Worm (Caenorhabditis elegans) whole organism, young adult: Measurements from ENCODE around the gene F08B12.11.

Experiments
- B0035.1 ChIP-seq: sonication (generic microtip); optimal IDR thresholded peaks from 2 replicates; lab custom pipeline; 2016; ENCODE audit warnings: missing genetic modification characterization, mild to moderate bottlenecking, missing compliant biosample characterization, missing genotype, missing genetic modification reagents
- F10E7.11 ChIP-seq: sonication (generic microtip); optimal IDR thresholded peaks from 2 replicates; lab custom pipeline; 2017; ENCODE audit warnings: mild to moderate bottlenecking, missing genetic modification characterization, moderate library complexity, missing compliant biosample characterization
- F39B2.1 ChIP-seq: fragments of 200-800 bp; sonication (Bioruptor generic); IDR thresholded peaks from 2 replicates; pipeline ENCODE4 v1.3.6; 2022; ENCODE audit warnings: missing genetic modification reagents, missing genetic modification characterization, missing compliant biosample characterization
- K12H6.12 ChIP-seq: fragments of 200-800 bp; sonication (Bioruptor generic); optimal IDR thresholded peaks from 2 replicates; lab custom pipeline; 2018; ENCODE audit warnings: mild to moderate bottlenecking, missing genetic modification characterization, missing compliant biosample characterization
- Y56A3A.18 ChIP-seq: fragments of 200-800 bp; sonication (Bioruptor generic); IDR thresholded peaks from 2 replicates; pipeline ENCODE4 v1.3.6; 2022; ENCODE audit warnings: missing genetic modification reagents, missing genetic modification characterization, missing compliant biosample characterization
- Y79H2A.3 ChIP-seq: fragments of 200-800 bp; sonication (Bioruptor generic); conservative IDR thresholded peaks from 2 replicates; pipeline ENCODE4 v1.3.6; 2022; ENCODE audit warnings: missing genetic modification reagents, missing genetic modification characterization, missing compliant biosample characterization
- attf-5 ChIP-seq: fragments of 200-800 bp; sonication (Bioruptor generic); optimal IDR thresholded peaks from 2 replicates; lab custom pipeline; 2018; ENCODE audit warnings: mild to moderate bottlenecking, missing genetic modification characterization, missing compliant biosample characterization
- ceh-40 ChIP-seq: fragments of 200-800 bp; sonication (Bioruptor generic); IDR thresholded peaks from 2 replicates; pipeline ENCODE4 v1.3.6; 2022; ENCODE audit warnings: missing genetic modification characterization, missing compliant biosample characterization
- dpl-1 ChIP-seq: fragments of 150-350 bp; optimal IDR thresholded peaks from 2 replicates; lab custom pipeline; 2014; ENCODE audit warnings: missing biosample characterization, missing genetic modification reagents, missing genetic modification characterization
- efl-1 ChIP-seq: fragments of 150-350 bp; optimal IDR thresholded peaks from 2 replicates; lab custom pipeline; 2014; ENCODE audit warnings: missing biosample characterization, missing genetic modification reagents, missing genetic modification characterization
- egrh-3 ChIP-seq: fragments of 200-800 bp; sonication (Bioruptor generic); IDR thresholded peaks from 2 replicates; pipeline ENCODE4 v1.3.6; 2022; ENCODE audit warnings: missing genetic modification reagents, missing genetic modification characterization, missing compliant biosample characterization
- ekl-4 ChIP-seq: fragments of 200-800 bp; sonication (Bioruptor generic); IDR thresholded peaks from 2 replicates; pipeline ENCODE4 v1.3.6; 2022; ENCODE audit warnings: missing genetic modification reagents, missing genetic modification characterization, missing compliant biosample characterization
- gei-17 ChIP-seq: fragments of 200-800 bp; sonication (Bioruptor generic); optimal IDR thresholded peaks from 2 replicates; lab custom pipeline; 2018; ENCODE audit warnings: mild to moderate bottlenecking, missing genetic modification characterization, missing compliant biosample characterization
- hlh-26 ChIP-seq: fragments of 200-800 bp; sonication (Bioruptor generic); conservative IDR thresholded peaks from 2 replicates; pipeline ENCODE4 v1.3.6; 2022; ENCODE audit warnings: missing genetic modification reagents, missing genetic modification characterization, missing compliant biosample characterization
- hrde-1 ChIP-seq: sonication (generic microtip); optimal IDR thresholded peaks from 2 replicates; lab custom pipeline; 2016; ENCODE audit warnings: missing genetic modification characterization, mild to moderate bottlenecking, missing compliant biosample characterization, moderate library complexity, missing genotype, missing genetic modification reagents, borderline replicate concordance
- lag-1 ChIP-seq: fragments of 200-800 bp; sonication (Bioruptor generic); IDR thresholded peaks from 2 replicates; pipeline ENCODE4 v1.3.6; 2022; ENCODE audit warnings: missing genetic modification reagents, missing genetic modification characterization, missing compliant biosample characterization
- let-607 ChIP-seq, 2 experiments: fragments of 200-800 bp in 1 of 2; sonication (Bioruptor generic) in 1 of 2; sonication (generic microtip) in 1 of 2; optimal IDR thresholded peaks; 2 replicates each; lab custom pipeline; 2016 to 2018; ENCODE audit warnings: mild to moderate bottlenecking in 2 of 2, missing compliant biosample characterization in 2 of 2, missing genetic modification characterization in 2 of 2, moderate library complexity in 2 of 2, missing genotype in 1 of 2
- lsy-27 ChIP-seq: sonication (generic microtip); optimal IDR thresholded peaks from 2 replicates; lab custom pipeline; 2017; ENCODE audit warnings: missing genetic modification characterization, mild to moderate bottlenecking, missing compliant biosample characterization, antibody characterized with exemption, missing genotype, borderline replicate concordance; ENCODE audit not compliant: insufficient read depth
- madf-10 ChIP-seq: sonication (generic microtip); optimal IDR thresholded peaks from 2 replicates; lab custom pipeline; 2016; ENCODE audit warnings: mild to moderate bottlenecking, missing genetic modification characterization, missing compliant biosample characterization
- madf-6 ChIP-seq: fragments of 200-800 bp; sonication (Bioruptor generic); IDR thresholded peaks from 2 replicates; pipeline ENCODE4 v1.3.6; 2022; ENCODE audit warnings: missing genetic modification reagents, missing genetic modification characterization, missing compliant biosample characterization
- mel-28 ChIP-seq: sonication (generic microtip); optimal IDR thresholded peaks from 2 replicates; lab custom pipeline; 2016; ENCODE audit warnings: borderline replicate concordance, mild to moderate bottlenecking, missing genetic modification characterization, missing compliant biosample characterization
- nfya-1 ChIP-seq: sonication (generic microtip); optimal IDR thresholded peaks from 2 replicates; lab custom pipeline; 2017; ENCODE audit warnings: antibody characterized with exemption, missing compliant biosample characterization, missing genetic modification characterization, borderline replicate concordance; ENCODE audit not compliant: insufficient read depth
- nhr-120 ChIP-seq: fragments of 200-800 bp; sonication (Bioruptor generic); IDR thresholded peaks from 2 replicates; pipeline ENCODE4 v1.3.6; 2022; ENCODE audit warnings: missing genetic modification characterization, missing compliant biosample characterization
- nhr-179 ChIP-seq: sonication (generic microtip); optimal IDR thresholded peaks from 2 replicates; lab custom pipeline; 2016; ENCODE audit warnings: mild to moderate bottlenecking, missing genetic modification characterization, missing compliant biosample characterization
- nhr-80 ChIP-seq: sonication (generic microtip); optimal IDR thresholded peaks from 2 replicates; lab custom pipeline; 2016; ENCODE audit warnings: missing genetic modification characterization, missing compliant biosample characterization
- rec-8 ChIP-seq, 2 experiments: sonication (generic microtip); optimal IDR thresholded peaks; 2 replicates each; lab custom pipeline; 2016; ENCODE audit warnings: mild to moderate bottlenecking in 2 of 2, missing genetic modification characterization in 2 of 2, missing genetic modification reagents in 2 of 2, missing genotype in 2 of 2, missing biosample characterization in 1 of 2, missing compliant biosample characterization in 1 of 2, moderate library complexity in 1 of 2
- rpc-1 ChIP-seq, 2 experiments: fragments of 150-350 bp in 1 of 2; sonication (generic microtip) in 1 of 2; optimal IDR thresholded peaks; 2 replicates each; lab custom pipeline; 2014 to 2018; ENCODE audit warnings: missing biosample characterization in 1 of 2, missing genetic modification characterization in 1 of 2, missing genetic modification reagents in 1 of 2, missing genotype in 1 of 2
- sdz-38 ChIP-seq: sonication (generic microtip); optimal IDR thresholded peaks from 2 replicates; lab custom pipeline; 2016; ENCODE audit warnings: missing genotype, missing genetic modification characterization, missing compliant biosample characterization
- snpc-4 ChIP-seq, 5 experiments: fragments of 150-350 bp in 1 of 5; sonication (generic microtip) in 4 of 5; optimal IDR thresholded peaks; 2 replicates each; lab custom pipeline; 2014 to 2018; ENCODE audit warnings: missing genetic modification characterization in 5 of 5, missing biosample characterization in 3 of 5, antibody characterized with exemption in 2 of 5, mild to moderate bottlenecking in 2 of 5, missing compliant biosample characterization in 2 of 5, missing genotype in 2 of 5, moderate library complexity in 2 of 5, missing genetic modification reagents in 1 of 5
- tbx-9 ChIP-seq: sonication (generic microtip); optimal IDR thresholded peaks from 2 replicates; lab custom pipeline; 2016; ENCODE audit warnings: borderline replicate concordance, missing genetic modification characterization, inconsistent platforms, missing compliant biosample characterization
- unc-62 ChIP-seq: fragments of 150-350 bp; optimal IDR thresholded peaks from 2 replicates; lab custom pipeline; 2014; ENCODE audit warnings: missing biosample characterization, missing genetic modification reagents, missing genetic modification characterization
- zim-3 ChIP-seq: sonication (generic microtip); optimal IDR thresholded peaks from 2 replicates; lab custom pipeline; 2017; ENCODE audit warnings: mild to moderate bottlenecking, missing genetic modification characterization, moderate library complexity, missing compliant biosample characterization
- ztf-25 ChIP-seq: fragments of 200-800 bp; sonication (Bioruptor generic); IDR thresholded peaks from 2 replicates; pipeline ENCODE4 v1.3.6; 2022; ENCODE audit warnings: missing genetic modification reagents, missing genetic modification characterization, missing compliant biosample characterization
- ztf-3 ChIP-seq: fragments of 200-800 bp; sonication (Bioruptor generic); optimal IDR thresholded peaks from 2 replicates; lab custom pipeline; 2018; ENCODE audit warnings: mild to moderate bottlenecking, missing genetic modification characterization, missing compliant biosample characterization

F08B12.11 gene

ce11 chrX:11339375-11339924 lies 45.4 kb upstream of the F08B12.11 start, which contains the start of gene aco-1 (continued):
- TF ChIP-seq unc-62 (GFP tag; lab: Kevin White, UChicago) (no peak), B0035.1 (no peak), egrh-3 (GFP tag; lab: Robert Waterston, UW) (no peak), F10E7.11 (tag; lab: Kevin White, UChicago) (no peak), let-607 (tag; optimal IDR thresholded peaks at IDR 0.05; lab: Kevin White, UChicago) (peak in 1 of 2 experiments; percentile 33), gei-17 (peak; percentile 25), ceh-40 (no peak), nhr-120 (GFP tag; lab: Robert Waterston, UW) (no peak), K12H6.12 (no peak), attf-5 (peak; percentile 28), ztf-3 (GFP tag; lab: Kevin White, UChicago) (no peak), sdz-38 (no peak), zim-3 (no peak), snpc-4 (GFP tag; optimal IDR thresholded peaks at IDR 0.05; lab: Kevin White, UChicago) (no peak), snpc-4 (tag; optimal IDR thresholded peaks at IDR 0.05; lab: Kevin White, UChicago) (peak in 1 of 4 experiments; percentile 29), madf-10 (tag; lab: Kevin White, UChicago) (no peak), nhr-179 (tag; lab: Kevin White, UChicago) (no peak), ztf-25 (no peak), F39B2.1 (no peak), Y79H2A.3 (GFP tag; lab: Robert Waterston, UW) (no peak), rec-8 (tag; optimal IDR thresholded peaks at IDR 0.05; lab: Kevin White, UChicago) (no peak), tbx-9 (tag; lab: Kevin White, UChicago) (no peak)

DNA sequence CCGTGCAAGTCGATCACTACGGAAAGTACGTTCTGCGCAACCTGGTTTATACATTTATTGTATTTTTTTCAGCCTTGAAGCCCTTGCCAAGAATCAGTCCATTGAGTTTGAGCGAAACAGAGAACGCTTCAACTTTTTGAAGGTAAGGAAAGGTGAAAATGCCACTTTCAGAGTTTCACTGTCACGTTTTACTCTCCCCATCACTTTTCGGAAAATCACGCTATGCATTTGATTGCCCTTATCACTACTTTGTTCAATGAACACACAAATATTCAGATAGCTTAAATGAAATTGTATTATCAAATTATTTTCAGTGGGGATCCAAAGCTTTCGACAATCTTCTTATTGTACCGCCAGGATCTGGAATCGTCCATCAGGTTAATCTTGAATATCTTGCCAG lies 44.4 kb upstream of the F08B12.11 start:
- peak; percentile 17 for TF ChIP-seq nhr-80 (tag; lab: Kevin White, UChicago)
- no peak for TF ChIP-seq B0035.1
- TF ChIP-seq, all 124 proteins: peak for 1

DNA sequence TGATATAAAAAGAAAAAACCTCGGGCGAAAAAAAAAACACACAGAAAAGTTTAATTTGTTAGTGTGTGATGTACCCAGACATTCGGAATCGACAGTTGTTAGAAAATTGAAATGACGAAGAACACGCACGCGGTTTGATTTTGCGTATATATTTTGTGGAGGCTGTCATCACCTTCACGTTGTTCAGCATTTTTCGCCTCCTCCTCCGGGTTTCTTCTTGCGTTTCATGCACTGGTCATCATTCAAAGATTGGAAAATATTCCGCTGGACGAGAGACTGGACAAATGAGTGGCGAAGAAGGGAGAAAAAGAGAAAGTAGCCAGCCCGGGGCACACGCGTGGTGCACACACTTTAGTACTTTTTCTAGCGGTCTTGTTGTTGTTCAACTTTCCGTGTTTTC lies 40.0 kb upstream of the F08B12.11 start:
- TF ChIP-seq lag-1 (GFP tag; lab: Robert Waterston, UW) (no peak), hrde-1 (tag; lab: Kevin White, UChicago) (no peak), Y56A3A.18 (GFP tag; lab: Robert Waterston, UW) (no peak), mel-28 (tag; lab: Kevin White, UChicago) (no peak), efl-1 (GFP tag; lab: Kevin White, UChicago) (no peak), dpl-1 (GFP tag; lab: Kevin White, UChicago) (no peak), tbx-9 (tag; lab: Kevin White, UChicago) (no peak), madf-6 (no peak), nfya-1 (tag; lab: Kevin White, UChicago) (no peak), rpc-1 (optimal IDR thresholded peaks at IDR 0.05; lab: Kevin White, UChicago) (no peak), rpc-1 (tag; optimal IDR thresholded peaks at IDR 0.05; lab: Kevin White, UChicago) (no peak), hlh-26 (no peak), lsy-27 (no peak), ekl-4 (no peak)
